Fruit fly (Drosophila melanogaster): ENCODE measurements around the gene dy.

The dy gene

DNA sequence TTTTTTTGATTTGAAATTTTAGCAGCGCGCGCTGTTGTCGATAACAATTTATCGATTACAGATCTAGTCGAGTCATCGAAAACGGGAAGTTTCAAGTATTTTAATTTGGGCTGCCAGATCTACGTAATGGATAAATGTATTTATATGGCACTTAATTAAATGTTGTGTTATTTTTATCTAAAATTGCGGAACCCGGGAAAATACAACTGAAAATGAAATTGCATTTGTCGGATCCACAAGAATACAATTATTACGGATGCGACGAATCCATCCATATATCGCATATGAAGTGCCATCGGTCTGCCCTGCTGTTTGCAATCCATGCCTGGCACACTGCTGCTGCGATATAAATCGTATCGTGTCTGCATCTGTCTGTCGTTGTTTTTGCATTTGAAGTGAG, 58.4 kb downstream of the dy start, which contains the start of gene Tango10 (continued):
- TF ChIP-seq H15 (GFP tag; IDR thresholded peaks at IDR 0.05) (peak; percentile 34; the same call in 1 of the 3 replicates), crc (GFP tag; optimal IDR thresholded peaks at IDR 0.05) (no peak), ato (GFP tag; IDR thresholded peaks at IDR 0.05; ENCODE audit: partially characterized antibody) (peak; percentile 59; the same call in 1 of the 2 replicates), CkIIα-i1 (GFP tag; IDR thresholded peaks at IDR 0.05) (no peak), ash1 (GFP tag; optimal IDR thresholded peaks at IDR 0.05) (no peak), Xbp1 (GFP tag; optimal IDR thresholded peaks at IDR 0.05) (peak; percentile 67), run (tag; optimal IDR thresholded peaks at IDR 0.05) (no peak), CG11398 (GFP tag; optimal IDR thresholded peaks at IDR 0.05) (no peak), CG1792 (GFP tag; optimal IDR thresholded peaks at IDR 0.05) (peak; percentile 57), CG3847 (GFP tag; IDR thresholded peaks at IDR 0.05) (peak; percentile 65), CG4404 (GFP tag; IDR thresholded peaks at IDR 0.05) (peak; percentile 66), Opbp (GFP tag; IDR thresholded peaks at IDR 0.05; ENCODE audit: partially characterized antibody) (peak; percentile 60; the same call in 2 of the 3 replicates), sug (tag; optimal IDR thresholded peaks at IDR 0.05) (peak; percentile 53), CG10267 (tag; optimal IDR thresholded peaks at IDR 0.05) (peak; percentile 51), sim (GFP tag; IDR thresholded peaks at IDR 0.05) (no peak), h (optimal IDR thresholded peaks at IDR 0.05) (no peak), sima (GFP tag; optimal IDR thresholded peaks at IDR 0.05) (no peak), Ssrp (tag; optimal IDR thresholded peaks at IDR 0.05) (peak; percentile 48), insv (GFP tag; optimal IDR thresholded peaks at IDR 0.05) (peak in 1 of 2 experiments; percentile 8), row (GFP tag; IDR thresholded peaks at IDR 0.05) (peak; percentile 78), CG9727 (GFP tag; optimal IDR thresholded peaks at IDR 0.05) (peak; percentile 48), inv (GFP tag; IDR thresholded peaks at IDR 0.05; ENCODE audit: partially characterized antibody) (peak; percentile 82), CG2199 (GFP tag; IDR thresholded peaks at IDR 0.05) (no peak), cwo (GFP tag; optimal IDR thresholded peaks at IDR 0.05) (no peak), CG6854 (GFP tag; optimal IDR thresholded peaks at IDR 0.05) (no peak), CG14667 (GFP tag; IDR thresholded peaks at IDR 0.05) (no peak), cas (GFP tag; IDR thresholded peaks at IDR 0.05) (no peak), PHDP (tag; optimal IDR thresholded peaks at IDR 0.05) (peak; percentile 54), az2 (GFP tag; optimal IDR thresholded peaks at IDR 0.05) (peak; percentile 29), Lhr (GFP tag; optimal IDR thresholded peaks at IDR 0.05) (peak; percentile 2), dpn (GFP tag; optimal IDR thresholded peaks at IDR 0.05) (peak; percentile 51 to 58), otp (GFP tag; IDR thresholded peaks at IDR 0.05) (no peak), Eip74EF (GFP tag; optimal IDR thresholded peaks at IDR 0.05) (no peak), CG17912 (GFP tag; optimal IDR thresholded peaks at IDR 0.05) (no peak), CG14965 (GFP tag; optimal IDR thresholded peaks at IDR 0.05; ENCODE audit: borderline replicate concordance) (no peak), Myb (GFP tag; optimal IDR thresholded peaks at IDR 0.05) (peak; percentile 61), Dfd (GFP tag; optimal IDR thresholded peaks at IDR 0.05) (no peak), Sry-β (GFP tag; optimal IDR thresholded peaks at IDR 0.05) (no peak), gem (tag; optimal IDR thresholded peaks at IDR 0.05) (peak; percentile 76), salm (tag; optimal IDR thresholded peaks at IDR 0.05) (no peak), tup (GFP tag; optimal IDR thresholded peaks at IDR 0.05) (no peak), CG12236 (GFP tag; optimal IDR thresholded peaks at IDR 0.05) (no peak), pros (GFP tag; optimal IDR thresholded peaks at IDR 0.05) (no peak), chm (GFP tag; IDR thresholded peaks at IDR 0.05) (no peak), CG4707 (GFP tag; optimal IDR thresholded peaks at IDR 0.05) (no peak), CG16863 (GFP tag; optimal IDR thresholded peaks at IDR 0.05) (no peak), CG43689 (GFP tag; IDR thresholded peaks at IDR 0.05) (no peak), CG18011 (GFP tag; optimal IDR thresholded peaks at IDR 0.05) (no peak), CG14014 (GFP tag; IDR thresholded peaks at IDR 0.05) (0 out of 2 replicates have a peak, but pooled peaks have one; percentile 39), ind (GFP tag; optimal IDR thresholded peaks at IDR 0.05) (peak; percentile 40), MESR4 (GFP tag; optimal IDR thresholded peaks at IDR 0.05) (peak; percentile 69)
